Fruit fly (Drosophila melanogaster): ENCODE results near the gene grn.

grn gene

dm6 chr3R:8112880-8113832, 68.1 kb downstream of the grn start (continued):
- peak; percentile 90 for TF ChIP-seq CG1621 (tag; optimal IDR thresholded peaks at IDR 0.05)
- TF ChIP-seq CG7368 (GFP tag; optimal IDR thresholded peaks at IDR 0.05): peak; percentile 87
- peak; percentile 84 for TF ChIP-seq CG6163 (GFP tag; IDR thresholded peaks at IDR 0.05)
- peak; percentile 90 for TF ChIP-seq CG6792 (GFP tag; optimal IDR thresholded peaks at IDR 0.05)
- TF ChIP-seq CG31627 (GFP tag; optimal IDR thresholded peaks at IDR 0.05): peak; percentile 89
- TF ChIP-seq CG6854 (GFP tag; optimal IDR thresholded peaks at IDR 0.05): peak; percentile 41
- TF ChIP-seq Lpt (GFP tag; optimal IDR thresholded peaks at IDR 0.05): peak; percentile 75
- TF ChIP-seq CG10669 (GFP tag; optimal IDR thresholded peaks at IDR 0.05): peak; percentile 96
- TF ChIP-seq CG8319 (GFP tag; optimal IDR thresholded peaks at IDR 0.05): peak; percentile 86
- peak; percentile 91 to 95 for TF ChIP-seq ss (GFP tag; optimal IDR thresholded peaks at IDR 0.05)
- TF ChIP-seq Sox14 (GFP tag; optimal IDR thresholded peaks at IDR 0.05): peak; percentile 91
- peak; percentile 92 for TF ChIP-seq CG8632 (GFP tag; optimal IDR thresholded peaks at IDR 0.05)
- TF ChIP-seq Sox15 (GFP tag; optimal IDR thresholded peaks at IDR 0.05): peak; percentile 91
- peak; percentile 49 for TF ChIP-seq fkh (GFP tag; optimal IDR thresholded peaks at IDR 0.05)
- peak; percentile 93 for TF ChIP-seq svp (GFP tag)
- peak; percentile 94 for TF ChIP-seq fd59A (GFP tag; optimal IDR thresholded peaks at IDR 0.05)
- TF ChIP-seq Eip75B (GFP tag; optimal IDR thresholded peaks at IDR 0.05): peak; percentile 91
- TF ChIP-seq salr (GFP tag; optimal IDR thresholded peaks at IDR 0.05): peak; percentile 90 to 91
- TF ChIP-seq Eip93F (GFP tag; optimal IDR thresholded peaks at IDR 0.05): no peak
- TF ChIP-seq CG11762 (GFP tag; optimal IDR thresholded peaks at IDR 0.05; ENCODE audit: insufficient read depth): peak; percentile 86

- TF ChIP-seq Eip78C (GFP tag): peak; percentile 33
- TF ChIP-seq CG7368 (GFP tag; optimal IDR thresholded peaks at IDR 0.05): no peak
Observed at dm6 chr3R:8111789-8112382, 69.4 kb downstream of the grn start.

- TF ChIP-seq ss (GFP tag; optimal IDR thresholded peaks at IDR 0.05): no peak
- no peak for TF ChIP-seq CG16779 (tag; optimal IDR thresholded peaks at IDR 0.05)
- no peak for TF ChIP-seq Hr38 (GFP tag; optimal IDR thresholded peaks at IDR 0.05)
- TF ChIP-seq CG6163 (GFP tag; IDR thresholded peaks at IDR 0.05): 0 out of 3 replicates have a peak, but pooled peaks have one; percentile 35
Observed at dm6 chr3R:8110951-8111350, 70.3 kb downstream of the grn start.

- TF ChIP-seq lz (GFP tag; optimal IDR thresholded peaks at IDR 0.05): peak; percentile 3
- TF ChIP-seq CG34406 (GFP tag; optimal IDR thresholded peaks at IDR 0.05): no peak
- TF ChIP-seq Ets96B (tag; optimal IDR thresholded peaks at IDR 0.05): peak; percentile 26
- peak; percentile 82 for TF ChIP-seq CG15336 (GFP tag; IDR thresholded peaks at IDR 0.05)
- peak; percentile 44 for TF ChIP-seq CG10631 (GFP tag; optimal IDR thresholded peaks at IDR 0.05)
- TF ChIP-seq Sox14 (GFP tag; optimal IDR thresholded peaks at IDR 0.05): peak; percentile 47
- peak; percentile 57 for TF ChIP-seq pdm3 (GFP tag; optimal IDR thresholded peaks at IDR 0.05)
- peak; percentile 46 for TF ChIP-seq dac (GFP tag; optimal IDR thresholded peaks at IDR 0.05)
- peak; percentile 5 for TF ChIP-seq CG6792 (GFP tag; optimal IDR thresholded peaks at IDR 0.05)
- TF ChIP-seq CG11294 (GFP tag; IDR thresholded peaks at IDR 0.05): no peak; the same call in 1 of the 2 replicates
- TF ChIP-seq Lpt (GFP tag; optimal IDR thresholded peaks at IDR 0.05): peak; percentile 69
- peak; percentile 9 for TF ChIP-seq esn (GFP tag; optimal IDR thresholded peaks at IDR 0.05)
- peak; percentile 81 for TF ChIP-seq Eip78C (GFP tag)
- TF ChIP-seq fd85E (GFP tag; optimal IDR thresholded peaks at IDR 0.05): no peak
- TF ChIP-seq CG31627 (GFP tag; optimal IDR thresholded peaks at IDR 0.05): peak; percentile 6
- TF ChIP-seq spab (GFP tag; optimal IDR thresholded peaks at IDR 0.05): no peak
- peak; percentile 11 for TF ChIP-seq CG7368 (GFP tag; optimal IDR thresholded peaks at IDR 0.05)
- TF ChIP-seq Sox15 (GFP tag; optimal IDR thresholded peaks at IDR 0.05): no peak
- TF ChIP-seq vri (GFP tag; optimal IDR thresholded peaks at IDR 0.05): no peak
- peak; percentile 46 for TF ChIP-seq OdsH (GFP tag; optimal IDR thresholded peaks at IDR 0.05)
- peak; percentile 82 for TF ChIP-seq CG8119 (GFP tag; IDR thresholded peaks at IDR 0.05)
- peak; percentile 74 for TF ChIP-seq CG32006 (GFP tag; optimal IDR thresholded peaks at IDR 0.05)
- TF ChIP-seq achi (GFP tag; optimal IDR thresholded peaks at IDR 0.05): peak; percentile 53
- peak; percentile 1 for TF ChIP-seq Smox (GFP tag; optimal IDR thresholded peaks at IDR 0.05)
- peak; percentile 81 for TF ChIP-seq CG6163 (GFP tag; IDR thresholded peaks at IDR 0.05)
- peak in 1 of 2 experiments; percentile 48 for TF ChIP-seq salr (GFP tag; optimal IDR thresholded peaks at IDR 0.05)
- peak; percentile 60 for TF ChIP-seq net (GFP tag; optimal IDR thresholded peaks at IDR 0.05)
- TF ChIP-seq Eip75B (GFP tag; optimal IDR thresholded peaks at IDR 0.05): peak; percentile 46
- peak; percentile 67 for TF ChIP-seq Gug (GFP tag; IDR thresholded peaks at IDR 0.05)
Observed at dm6 chr3R:8110198-8110642, 71.0 kb downstream of the grn start.

All from whole organism, prepupa.